Fruit fly (Drosophila melanogaster) whole organism, embryonic: ENCODE data around the gene brn.

Experiments used
- Aef1 ChIP-seq: fragments of 200-800 bp; sonication (Bioruptor generic); IDR thresholded peaks from 3 replicates; pipeline ENCODE4 v1.3.6; 2022; ENCODE audit warnings: missing biosample characterization, missing genetic modification characterization
- Bgb ChIP-seq: fragments of 200-800 bp; sonication (Bioruptor generic); IDR thresholded peaks from 2 replicates; pipeline ENCODE4 v1.3.6; 2022; ENCODE audit warnings: missing biosample characterization, missing genetic modification characterization; ENCODE audit not compliant: partially characterized antibody
- CG1024 ChIP-seq: fragments of 200-800 bp; sonication (Bioruptor generic); IDR thresholded peaks from 2 replicates; pipeline ENCODE4 v1.3.6; 2022; ENCODE audit warnings: missing biosample characterization, missing genetic modification characterization
- CG11560 ChIP-seq: fragments of 200-800 bp; sonication (Bioruptor generic); IDR thresholded peaks from 3 replicates; pipeline ENCODE4 v1.3.6; 2022; ENCODE audit warnings: missing biosample characterization, missing genetic modification characterization
- CG12071 ChIP-seq: fragments of 200-800 bp; sonication (Bioruptor generic); optimal IDR thresholded peaks from 3 replicates; lab custom pipeline; 2018; ENCODE audit warnings: missing biosample characterization, mild to moderate bottlenecking, missing genetic modification characterization
- CG12299 ChIP-seq: fragments of 200-800 bp; sonication (Bioruptor generic); optimal IDR thresholded peaks from 2 replicates; lab custom pipeline; 2018; ENCODE audit warnings: missing biosample characterization, mild to moderate bottlenecking, missing genetic modification characterization
- CG14860 ChIP-seq: fragments of 200-800 bp; sonication (Bioruptor generic); IDR thresholded peaks from 3 replicates; pipeline ENCODE4 v1.3.6; 2022; ENCODE audit warnings: missing biosample characterization, missing genetic modification characterization; ENCODE audit not compliant: partially characterized antibody
- CG14965 ChIP-seq: fragments of 200-800 bp; sonication (Bioruptor generic); optimal IDR thresholded peaks from 2 replicates; lab custom pipeline; 2016; ENCODE audit warnings: missing biosample characterization, missing genetic modification characterization, borderline replicate concordance
- CG1792 ChIP-seq: fragments of 200-800 bp; sonication (Bioruptor generic); optimal IDR thresholded peaks from 2 replicates; lab custom pipeline; 2016; ENCODE audit warnings: missing biosample characterization, missing genetic modification characterization
- CG18262 ChIP-seq: fragments of 200-800 bp; optimal IDR thresholded peaks from 3 replicates; lab custom pipeline; 2019; ENCODE audit warnings: missing biosample characterization, mild to moderate bottlenecking, missing genetic modification characterization, moderate library complexity
- CG2116 ChIP-seq: fragments of 200-800 bp; sonication (Bioruptor generic); optimal IDR thresholded peaks from 3 replicates; lab custom pipeline; 2018; ENCODE audit warnings: missing biosample characterization, mild to moderate bottlenecking, missing genetic modification characterization
- CG30431 ChIP-seq: fragments of 200-800 bp; sonication (Bioruptor generic); optimal IDR thresholded peaks from 2 replicates; lab custom pipeline; 2017; ENCODE audit warnings: missing biosample characterization, missing genetic modification characterization
- CG33213 ChIP-seq: fragments of 200-800 bp; sonication (Bioruptor generic); optimal IDR thresholded peaks from 3 replicates; lab custom pipeline; 2016; ENCODE audit warnings: missing biosample characterization, missing genetic modification characterization
- CG3407 ChIP-seq: fragments of 200-800 bp; sonication (Bioruptor generic); optimal IDR thresholded peaks from 2 replicates; lab custom pipeline; 2018; ENCODE audit warnings: missing biosample characterization, mild to moderate bottlenecking, missing genetic modification characterization
- CG42726 ChIP-seq: fragments of 200-800 bp; sonication (Bioruptor generic); IDR thresholded peaks from 2 replicates; pipeline ENCODE4 v1.3.6; 2022; ENCODE audit warnings: missing biosample characterization, missing genetic modification characterization; ENCODE audit not compliant: partially characterized antibody
- CG4360 ChIP-seq: fragments of 200-800 bp; sonication (Bioruptor generic); IDR thresholded peaks from 2 replicates; pipeline ENCODE4 v1.3.6; 2022; ENCODE audit warnings: missing biosample characterization, missing genetic modification characterization
- CG6175 ChIP-seq: fragments of 200-800 bp; sonication (Bioruptor generic); IDR thresholded peaks from 3 replicates; pipeline ENCODE4 v1.3.6; 2022; ENCODE audit warnings: missing biosample characterization, missing genetic modification characterization
- CG6272 ChIP-seq: fragments of 200-800 bp; sonication (Bioruptor generic); IDR thresholded peaks from 2 replicates; pipeline ENCODE4 v1.3.6; 2022; ENCODE audit warnings: missing biosample characterization, missing genetic modification characterization
- CG8281 ChIP-seq: fragments of 200-800 bp; sonication (Bioruptor generic); optimal IDR thresholded peaks from 2 replicates; lab custom pipeline; 2018; ENCODE audit warnings: missing biosample characterization, mild to moderate bottlenecking, missing genetic modification characterization, moderate library complexity
- Chrac-16 ChIP-seq: fragments of 200-800 bp; sonication (Bioruptor generic); optimal IDR thresholded peaks from 3 replicates; lab custom pipeline; 2016; ENCODE audit warnings: missing biosample characterization, missing genetic modification characterization
- CoRest ChIP-seq: fragments of 200-800 bp; sonication (Bioruptor generic); optimal IDR thresholded peaks from 3 replicates; lab custom pipeline; 2018; ENCODE audit warnings: missing biosample characterization, mild to moderate bottlenecking, missing genetic modification characterization, moderate library complexity
- Deaf1 ChIP-seq: fragments of 200-800 bp; optimal IDR thresholded peaks from 3 replicates; lab custom pipeline; 2019; ENCODE audit warnings: missing biosample characterization, mild to moderate bottlenecking, missing genetic modification characterization, moderate library complexity
- Dfd ChIP-seq, 2 experiments: fragments of >200 bp; optimal IDR thresholded peaks; 2 replicates each; lab custom pipeline; 2017; ENCODE audit warnings: missing biosample characterization in 2 of 2, missing genetic modification characterization in 2 of 2
- Dref ChIP-seq: fragments of 200-800 bp; sonication (Bioruptor generic); IDR thresholded peaks from 2 replicates; pipeline ENCODE4 v1.3.6; 2022; ENCODE audit warnings: missing biosample characterization, missing genetic modification characterization
- Fer3 ChIP-seq: fragments of 200-800 bp; sonication (Bioruptor generic); optimal IDR thresholded peaks from 2 replicates; lab custom pipeline; 2018; ENCODE audit warnings: missing biosample characterization, mild to moderate bottlenecking, missing genetic modification characterization, moderate library complexity
- H2.0 ChIP-seq: fragments of 200-800 bp; sonication (Bioruptor generic); IDR thresholded peaks from 2 replicates; pipeline ENCODE4 v1.3.6; 2022; ENCODE audit warnings: missing biosample characterization, missing genetic modification characterization
- HLHmδ ChIP-seq: fragments of 200-800 bp; sonication (Bioruptor generic); optimal IDR thresholded peaks from 2 replicates; lab custom pipeline; 2018; ENCODE audit warnings: missing biosample characterization, mild to moderate bottlenecking, missing genetic modification characterization, moderate library complexity
- Opbp ChIP-seq: fragments of 200-800 bp; sonication (Bioruptor generic); IDR thresholded peaks from 3 replicates; pipeline ENCODE4 v1.3.6; 2022; ENCODE audit warnings: missing biosample characterization, missing genetic modification characterization; ENCODE audit not compliant: partially characterized antibody
- Poxn ChIP-seq: fragments of 200-800 bp; sonication (Bioruptor generic); IDR thresholded peaks from 2 replicates; pipeline ENCODE4 v1.3.6; 2022; ENCODE audit warnings: missing biosample characterization, missing genetic modification characterization
- Usf ChIP-seq: fragments of 200-800 bp; sonication (Bioruptor generic); optimal IDR thresholded peaks from 2 replicates; lab custom pipeline; 2017; ENCODE audit warnings: missing genotype, missing biosample characterization, missing genetic modification characterization
- ara ChIP-seq: fragments of 200-800 bp; sonication (Bioruptor generic); IDR thresholded peaks from 2 replicates; pipeline ENCODE4 v1.3.6; 2022; ENCODE audit warnings: missing biosample characterization, missing genetic modification characterization
- ash1 ChIP-seq: fragments of 200-800 bp; sonication (Bioruptor generic); optimal IDR thresholded peaks from 2 replicates; lab custom pipeline; 2018; ENCODE audit warnings: missing biosample characterization, mild to moderate bottlenecking, missing genetic modification characterization
- cas ChIP-seq: fragments of 200-800 bp; sonication (Bioruptor generic); IDR thresholded peaks from 2 replicates; pipeline ENCODE4 v1.3.6; 2022; ENCODE audit warnings: missing biosample characterization, missing genetic modification characterization
- crol ChIP-seq: fragments of 200-800 bp; sonication (Bioruptor generic); IDR thresholded peaks from 2 replicates; pipeline ENCODE4 v1.3.6; 2022; ENCODE audit warnings: missing biosample characterization, missing genetic modification characterization
- dm ChIP-seq: fragments of 200-800 bp; sonication (Bioruptor generic); optimal IDR thresholded peaks from 3 replicates; lab custom pipeline; 2016; ENCODE audit warnings: missing biosample characterization, missing genetic modification characterization
- dpn ChIP-seq, 2 experiments: fragments of 200-800 bp; sonication (Bioruptor generic); optimal IDR thresholded peaks; 3 replicates each; lab custom pipeline; 2016; ENCODE audit warnings: missing biosample characterization in 2 of 2, missing genetic modification characterization in 2 of 2
- ewg ChIP-seq: fragments of 200-800 bp; sonication (Bioruptor generic); optimal IDR thresholded peaks from 3 replicates; lab custom pipeline; 2017; ENCODE audit warnings: mild to moderate bottlenecking, missing biosample characterization, missing genetic modification reagents, missing genetic modification characterization
- gfzf ChIP-seq: fragments of 200-800 bp; sonication (Bioruptor generic); optimal IDR thresholded peaks from 2 replicates; lab custom pipeline; 2016; ENCODE audit warnings: missing biosample characterization, mild to moderate bottlenecking, missing genetic modification characterization, moderate library complexity
- ham ChIP-seq: fragments of 200-800 bp; sonication (Bioruptor generic); IDR thresholded peaks from 2 replicates; pipeline ENCODE4 v1.3.6; 2022; ENCODE audit warnings: missing biosample characterization, missing genetic modification characterization
- ind ChIP-seq: fragments of 200-800 bp; sonication (Bioruptor generic); optimal IDR thresholded peaks from 3 replicates; lab custom pipeline; 2016; ENCODE audit warnings: missing biosample characterization, missing genetic modification characterization
- inv ChIP-seq: fragments of 200-800 bp; sonication (Bioruptor generic); IDR thresholded peaks from 2 replicates; pipeline ENCODE4 v1.3.6; 2022; ENCODE audit warnings: missing biosample characterization, missing genetic modification characterization; ENCODE audit not compliant: partially characterized antibody
- mirr ChIP-seq: fragments of 200-800 bp; sonication (Bioruptor generic); optimal IDR thresholded peaks from 3 replicates; lab custom pipeline; 2018; ENCODE audit warnings: missing biosample characterization, mild to moderate bottlenecking, missing genetic modification characterization
- nmo ChIP-seq: fragments of 200-800 bp; sonication (Bioruptor generic); optimal IDR thresholded peaks from 2 replicates; lab custom pipeline; 2018; ENCODE audit warnings: missing biosample characterization, mild to moderate bottlenecking, missing genetic modification characterization, moderate library complexity
- nom ChIP-seq: fragments of 200-800 bp; sonication (Bioruptor generic); optimal IDR thresholded peaks from 2 replicates; lab custom pipeline; 2017; ENCODE audit warnings: missing biosample characterization, missing genetic modification characterization, mild to moderate bottlenecking, moderate library complexity, missing genetic modification reagents
- org-1 ChIP-seq: fragments of 200-800 bp; sonication (Bioruptor generic); optimal IDR thresholded peaks from 2 replicates; lab custom pipeline; 2017; ENCODE audit warnings: missing biosample characterization, missing genetic modification characterization
- pb ChIP-seq: fragments of 200-800 bp; sonication (Bioruptor generic); optimal IDR thresholded peaks from 3 replicates; lab custom pipeline; 2016; ENCODE audit warnings: missing biosample characterization, missing genetic modification characterization
- run ChIP-seq: fragments of 200-800 bp; sonication (Bioruptor generic); optimal IDR thresholded peaks from 3 replicates; lab custom pipeline; 2018; ENCODE audit warnings: missing biosample characterization, mild to moderate bottlenecking, missing genetic modification characterization
- shn ChIP-seq: fragments of 200-800 bp; sonication (Bioruptor generic); optimal IDR thresholded peaks from 3 replicates; lab custom pipeline; 2016; ENCODE audit warnings: missing biosample characterization, missing genetic modification characterization
- tio ChIP-seq: fragments of 200-800 bp; sonication (Bioruptor generic); optimal IDR thresholded peaks from 2 replicates; lab custom pipeline; 2017; ENCODE audit warnings: missing biosample characterization, missing genetic modification characterization, inconsistent platforms
- trem ChIP-seq: fragments of 200-800 bp; optimal IDR thresholded peaks from 3 replicates; lab custom pipeline; 2019; ENCODE audit warnings: missing biosample characterization, mild to moderate bottlenecking, missing genetic modification characterization, moderate library complexity
- wdn ChIP-seq: fragments of 200-800 bp; sonication (Bioruptor generic); IDR thresholded peaks from 2 replicates; pipeline ENCODE4 v1.3.6; 2022; ENCODE audit warnings: missing biosample characterization, missing genetic modification characterization

brn gene

dm6 chrX:4105830-4106233 is 1.7 kb downstream of the brn start, which contains the start of gene cib (continued):
- TF ChIP-seq ind (no peak), CG30431 (no peak), Opbp (GFP tag; lab: Robert Waterston, UW) (peak; percentile 89), dpn (GFP tag; optimal IDR thresholded peaks at IDR 0.05; lab: Kevin White, UChicago) (peak in 1 of 2 experiments; percentile 50), Deaf1 (tag; lab: Kevin White, UChicago) (peak; percentile 37), H2.0 (GFP tag; lab: Robert Waterston, UW) (no peak), cas (GFP tag; lab: Robert Waterston, UW) (no peak), ham (no peak), wdn (GFP tag; lab: Robert Waterston, UW) (no peak), dm (GFP tag; lab: Kevin White, UChicago) (no peak), ewg (no peak), Aef1 (GFP tag; lab: Robert Waterston, UW) (no peak), Bgb (GFP tag; lab: Robert Waterston, UW) (peak; percentile 89), CG12071 (GFP tag; lab: Kevin White, UChicago) (peak; percentile 37), CoRest (tag; lab: Kevin White, UChicago) (peak; percentile 26), Chrac-16 (GFP tag; lab: Kevin White, UChicago) (no peak), run (tag; lab: Kevin White, UChicago) (no peak), Dref (GFP tag; lab: Robert Waterston, UW) (peak; percentile 53), CG33213 (peak; percentile 94), ash1 (GFP tag; lab: Kevin White, UChicago) (no peak), Poxn (no peak), crol (GFP tag; lab: Robert Waterston, UW) (0 out of 2 replicates have a peak, but pooled peaks have one; percentile 32), org-1 (GFP tag; lab: Kevin White, UChicago) (no peak), CG11560 (tag; lab: Robert Waterston, UW) (peak; percentile 86; the same call in 2 of the 3 replicates), CG14860 (GFP tag; lab: Robert Waterston, UW) (peak; percentile 50; the same call in 2 of the 3 replicates), nom (peak; percentile 49), CG42726 (GFP tag; lab: Robert Waterston, UW) (peak; percentile 87), CG14965 (GFP tag; lab: Kevin White, UChicago) (no peak), inv (GFP tag; lab: Robert Waterston, UW) (peak; percentile 68; the same call in 1 of the 2 replicates), CG2116 (GFP tag; lab: Kevin White, UChicago) (peak; percentile 68), Fer3 (tag; lab: Kevin White, UChicago) (peak; percentile 40), CG6272 (GFP tag; lab: Robert Waterston, UW) (peak; percentile 34; the same call in 1 of the 2 replicates), CG6175 (GFP tag; lab: Robert Waterston, UW) (no peak), CG3407 (GFP tag; lab: Kevin White, UChicago) (peak; percentile 14), HLHmδ (GFP tag; lab: Kevin White, UChicago) (peak; percentile 14), Dfd (GFP tag; optimal IDR thresholded peaks at IDR 0.05; lab: Kevin White, UChicago) (no peak), trem (tag; lab: Kevin White, UChicago) (peak; percentile 87), pb (no peak), CG12299 (peak; percentile 28), mirr (GFP tag; lab: Kevin White, UChicago) (no peak), ara (GFP tag; lab: Robert Waterston, UW) (peak; percentile 36; the same call in 1 of the 2 replicates), tio (GFP tag; lab: Kevin White, UChicago) (no peak), CG8281 (no peak), CG18262 (tag; lab: Kevin White, UChicago) (peak; percentile 9), CG4360 (GFP tag; lab: Robert Waterston, UW) (no peak), nmo (GFP tag; lab: Kevin White, UChicago) (peak; percentile 51), CG1792 (GFP tag; lab: Kevin White, UChicago) (peak; percentile 5), gfzf (GFP tag; lab: Kevin White, UChicago) (peak; percentile 99), shn (GFP tag; lab: Kevin White, UChicago) (no peak), CG1024 (no peak), Usf (no peak)
